Fruit fly (Drosophila melanogaster) whole organism, embryonic: ENCODE results near the gene CG15144.

ENCODE experiments used
- BtbVII ChIP-seq: fragments of 200-800 bp; sonication (Bioruptor generic); optimal IDR thresholded peaks from 3 replicates; lab custom pipeline; 2017; ENCODE audit warnings: missing biosample characterization, mild to moderate bottlenecking, missing genetic modification characterization
- CG10959 ChIP-seq: fragments of 200-800 bp; sonication (Bioruptor generic); IDR thresholded peaks from 2 replicates; pipeline ENCODE4 v1.3.6; 2022; ENCODE audit warnings: missing biosample characterization, missing genetic modification characterization
- CG10979 ChIP-seq: fragments of 200-800 bp; sonication (Bioruptor generic); optimal IDR thresholded peaks from 2 replicates; lab custom pipeline; 2018; ENCODE audit warnings: missing biosample characterization, mild to moderate bottlenecking, missing genetic modification characterization, moderate library complexity
- CG14441 ChIP-seq: fragments of 200-800 bp; sonication (Bioruptor generic); IDR thresholded peaks from 2 replicates; pipeline ENCODE4 v1.3.6; 2022; ENCODE audit warnings: missing biosample characterization, missing genetic modification characterization
- CG16863 ChIP-seq: fragments of 200-800 bp; sonication (Bioruptor generic); optimal IDR thresholded peaks from 3 replicates; lab custom pipeline; 2016; ENCODE audit warnings: missing biosample characterization, missing genetic modification characterization
- CG17186 ChIP-seq: fragments of 200-800 bp; sonication (Bioruptor generic); optimal IDR thresholded peaks from 3 replicates; lab custom pipeline; 2017; ENCODE audit warnings: missing biosample characterization, missing genetic modification reagents, missing genetic modification characterization
- CG18764 ChIP-seq: fragments of 200-800 bp; sonication (Bioruptor generic); optimal IDR thresholded peaks from 3 replicates; lab custom pipeline; 2016; ENCODE audit warnings: missing biosample characterization, missing genetic modification characterization
- CG2120 ChIP-seq: fragments of 200-800 bp; sonication (Bioruptor generic); optimal IDR thresholded peaks from 3 replicates; lab custom pipeline; 2016; ENCODE audit warnings: missing biosample characterization, missing genetic modification characterization
- CG32532 ChIP-seq: fragments of 200-800 bp; sonication (Bioruptor generic); IDR thresholded peaks from 2 replicates; pipeline ENCODE4 v1.3.6; 2022; ENCODE audit warnings: missing biosample characterization, missing genetic modification characterization
- CG4328 ChIP-seq: fragments of 200-800 bp; sonication (Bioruptor generic); optimal IDR thresholded peaks from 3 replicates; lab custom pipeline; 2017; ENCODE audit warnings: missing biosample characterization, missing genetic modification reagents, missing genetic modification characterization
- CG43689 ChIP-seq: fragments of 200-800 bp; sonication (Bioruptor generic); IDR thresholded peaks from 2 replicates; pipeline ENCODE4 v1.3.6; 2022; ENCODE audit warnings: missing biosample characterization, missing genetic modification characterization
- CG4820 ChIP-seq: fragments of 200-800 bp; sonication (Bioruptor generic); optimal IDR thresholded peaks from 3 replicates; lab custom pipeline; 2016; ENCODE audit warnings: missing biosample characterization, missing genetic modification characterization
- CG6683 ChIP-seq: fragments of 200-800 bp; sonication (Bioruptor generic); optimal IDR thresholded peaks from 2 replicates; lab custom pipeline; 2017; ENCODE audit warnings: missing biosample characterization, mild to moderate bottlenecking, missing genetic modification characterization, missing genetic modification reagents
- CG7839 ChIP-seq: fragments of 200-800 bp; sonication (Bioruptor generic); optimal IDR thresholded peaks from 3 replicates; lab custom pipeline; 2018; ENCODE audit warnings: missing biosample characterization, mild to moderate bottlenecking, missing genetic modification characterization, moderate library complexity
- CG8281 ChIP-seq: fragments of 200-800 bp; sonication (Bioruptor generic); optimal IDR thresholded peaks from 2 replicates; lab custom pipeline; 2018; ENCODE audit warnings: missing biosample characterization, mild to moderate bottlenecking, missing genetic modification characterization, moderate library complexity
- CTCF ChIP-seq: fragments of 200-800 bp; sonication (Bioruptor generic); optimal IDR thresholded peaks from 2 replicates; lab custom pipeline; 2017; ENCODE audit warnings: missing biosample characterization, mild to moderate bottlenecking, missing genetic modification characterization, moderate library complexity
- Elba2 ChIP-seq: fragments of 200-800 bp; sonication (Bioruptor generic); optimal IDR thresholded peaks from 3 replicates; lab custom pipeline; 2016; ENCODE audit warnings: missing biosample characterization, missing genetic modification characterization
- Fer2 ChIP-seq: fragments of 200-800 bp; sonication (Bioruptor generic); optimal IDR thresholded peaks from 2 replicates; lab custom pipeline; 2018; ENCODE audit warnings: missing biosample characterization, mild to moderate bottlenecking, missing genetic modification characterization, moderate library complexity
- Hand ChIP-seq: fragments of 200-800 bp; sonication (Bioruptor generic); optimal IDR thresholded peaks from 2 replicates; lab custom pipeline; 2017; ENCODE audit warnings: mild to moderate bottlenecking, missing biosample characterization, missing genetic modification reagents, missing genetic modification characterization
- MESR4 ChIP-seq: fragments of 200-800 bp; sonication (Bioruptor generic); optimal IDR thresholded peaks from 2 replicates; lab custom pipeline; 2018; ENCODE audit warnings: missing biosample characterization, mild to moderate bottlenecking, missing genetic modification characterization, moderate library complexity
- NC2α ChIP-seq: fragments of 200-800 bp; sonication (Bioruptor generic); optimal IDR thresholded peaks from 2 replicates; lab custom pipeline; 2016; ENCODE audit warnings: missing biosample characterization, missing genetic modification characterization
- Pdp1 ChIP-seq, 2 experiments: fragments of 200-800 bp; sonication (Bioruptor generic); optimal IDR thresholded peaks; 3 replicates each; lab custom pipeline; 2016; ENCODE audit warnings: missing biosample characterization in 2 of 2, missing genetic modification characterization in 2 of 2, mild to moderate bottlenecking in 1 of 2, moderate library complexity in 1 of 2
- Ravus ChIP-seq: fragments of 200-800 bp; sonication (Bioruptor generic); IDR thresholded peaks from 2 replicates; pipeline ENCODE4 v1.3.6; 2022; ENCODE audit warnings: missing biosample characterization, missing genetic modification characterization
- Sin3A ChIP-seq: fragments of >200 bp; optimal IDR thresholded peaks from 2 replicates; lab custom pipeline; 2018
- Taf1 ChIP-seq: fragments of 200-800 bp; sonication (Bioruptor generic); IDR thresholded peaks from 2 replicates; pipeline ENCODE4 v1.3.6; 2022; ENCODE audit warnings: missing biosample characterization, missing genetic modification characterization
- Usf ChIP-seq: fragments of 200-800 bp; sonication (Bioruptor generic); optimal IDR thresholded peaks from 2 replicates; lab custom pipeline; 2017; ENCODE audit warnings: missing genotype, missing biosample characterization, missing genetic modification characterization
- Vsx1 ChIP-seq: fragments of 200-800 bp; sonication (Bioruptor generic); optimal IDR thresholded peaks from 2 replicates; lab custom pipeline; 2017; ENCODE audit warnings: missing biosample characterization, mild to moderate bottlenecking, missing genetic modification characterization, missing genetic modification reagents
- al ChIP-seq: fragments of 200-800 bp; sonication (Bioruptor generic); IDR thresholded peaks from 2 replicates; pipeline ENCODE4 v1.3.6; 2022; ENCODE audit warnings: missing biosample characterization, missing genetic modification characterization
- aop ChIP-seq: fragments of 200-800 bp; sonication (Bioruptor generic); IDR thresholded peaks from 2 replicates; pipeline ENCODE4 v1.3.6; 2022; ENCODE audit warnings: missing biosample characterization, missing genetic modification characterization
- ci ChIP-seq: fragments of 200-800 bp; sonication (Bioruptor generic); IDR thresholded peaks from 3 replicates; pipeline ENCODE4 v1.3.6; 2022; ENCODE audit warnings: missing biosample characterization, missing genetic modification characterization
- crc ChIP-seq: fragments of 200-800 bp; sonication (Bioruptor generic); optimal IDR thresholded peaks from 2 replicates; lab custom pipeline; 2016; ENCODE audit warnings: missing biosample characterization, missing genetic modification characterization
- dysf ChIP-seq: fragments of 200-800 bp; sonication (Bioruptor generic); IDR thresholded peaks from 3 replicates; pipeline ENCODE4 v1.3.6; 2022; ENCODE audit warnings: missing biosample characterization, missing genetic modification characterization
- en ChIP-seq: fragments of 200-800 bp; sonication (Bioruptor generic); optimal IDR thresholded peaks from 2 replicates; lab custom pipeline; 2016; ENCODE audit warnings: missing biosample characterization, missing genetic modification characterization
- fd102C ChIP-seq: fragments of 200-800 bp; sonication (Bioruptor generic); optimal IDR thresholded peaks from 2 replicates; lab custom pipeline; 2018; ENCODE audit warnings: missing biosample characterization, mild to moderate bottlenecking, missing genetic modification characterization, moderate library complexity
- gro ChIP-seq: fragments of 200-800 bp; sonication (Bioruptor generic); optimal IDR thresholded peaks from 2 replicates; lab custom pipeline; 2016; ENCODE audit warnings: missing biosample characterization, missing genetic modification characterization
- gt ChIP-seq: fragments of 200-800 bp; sonication (Bioruptor generic); IDR thresholded peaks from 2 replicates; pipeline ENCODE4 v1.3.6; 2022; ENCODE audit warnings: missing biosample characterization, missing genetic modification characterization
- ind ChIP-seq: fragments of 200-800 bp; sonication (Bioruptor generic); optimal IDR thresholded peaks from 3 replicates; lab custom pipeline; 2016; ENCODE audit warnings: missing biosample characterization, missing genetic modification characterization
- nom ChIP-seq: fragments of 200-800 bp; sonication (Bioruptor generic); optimal IDR thresholded peaks from 2 replicates; lab custom pipeline; 2017; ENCODE audit warnings: missing biosample characterization, missing genetic modification characterization, mild to moderate bottlenecking, moderate library complexity, missing genetic modification reagents
- odd ChIP-seq: fragments of 200-800 bp; sonication (Bioruptor generic); optimal IDR thresholded peaks from 2 replicates; lab custom pipeline; 2017; ENCODE audit warnings: missing biosample characterization, mild to moderate bottlenecking, missing genetic modification characterization
- org-1 ChIP-seq: fragments of 200-800 bp; sonication (Bioruptor generic); optimal IDR thresholded peaks from 2 replicates; lab custom pipeline; 2017; ENCODE audit warnings: missing biosample characterization, missing genetic modification characterization
- pb ChIP-seq: fragments of 200-800 bp; sonication (Bioruptor generic); optimal IDR thresholded peaks from 3 replicates; lab custom pipeline; 2016; ENCODE audit warnings: missing biosample characterization, missing genetic modification characterization
- phol ChIP-seq: fragments of 200-800 bp; sonication (Bioruptor generic); optimal IDR thresholded peaks from 3 replicates; lab custom pipeline; 2018; ENCODE audit warnings: missing biosample characterization, mild to moderate bottlenecking, missing genetic modification characterization, moderate library complexity
- pum ChIP-seq: fragments of 200-800 bp; sonication (Bioruptor generic); optimal IDR thresholded peaks from 2 replicates; lab custom pipeline; 2016; ENCODE audit warnings: missing biosample characterization, missing genetic modification characterization
- repo ChIP-seq: fragments of 200-800 bp; sonication (Bioruptor generic); optimal IDR thresholded peaks from 2 replicates; lab custom pipeline; 2016; ENCODE audit warnings: missing biosample characterization, missing genetic modification characterization
- ro ChIP-seq: fragments of 200-800 bp; sonication (Bioruptor generic); IDR thresholded peaks from 2 replicates; pipeline ENCODE4 v1.3.6; 2022; ENCODE audit warnings: missing biosample characterization, missing genetic modification characterization
- sens ChIP-seq: fragments of 200-800 bp; sonication (Bioruptor generic); peaks from one replicate; lab custom pipeline; 2016; ENCODE audit warnings: missing biosample characterization, missing genetic modification characterization
- sim ChIP-seq: fragments of 200-800 bp; sonication (Bioruptor generic); IDR thresholded peaks from 2 replicates; pipeline ENCODE4 v1.3.6; 2022; ENCODE audit warnings: missing biosample characterization, missing genetic modification characterization
- slou ChIP-seq: fragments of 200-800 bp; sonication (Bioruptor generic); optimal IDR thresholded peaks from 3 replicates; lab custom pipeline; 2016; ENCODE audit warnings: missing biosample characterization, missing genetic modification characterization
- sr ChIP-seq: fragments of 200-800 bp; sonication (Bioruptor generic); IDR thresholded peaks from 3 replicates; pipeline ENCODE4 v1.3.6; 2022; ENCODE audit warnings: missing biosample characterization, missing genetic modification characterization
- ssp ChIP-seq: fragments of 200-800 bp; sonication (Bioruptor generic); IDR thresholded peaks from 2 replicates; pipeline ENCODE4 v1.3.6; 2022; ENCODE audit warnings: missing biosample characterization, missing genetic modification characterization
- twi ChIP-seq: fragments of 200-800 bp; optimal IDR thresholded peaks from 2 replicates; lab custom pipeline; 2019; ENCODE audit warnings: missing biosample characterization, mild to moderate bottlenecking, missing genetic modification characterization, moderate library complexity
- usp ChIP-seq: fragments of >200 bp; optimal IDR thresholded peaks from 2 replicates; lab custom pipeline; 2017; ENCODE audit warnings: missing biosample characterization, missing genetic modification characterization
- zfh1 ChIP-seq: fragments of 200-800 bp; sonication (Bioruptor generic); IDR thresholded peaks from 3 replicates; pipeline ENCODE4 v1.3.6; 2022; ENCODE audit warnings: missing biosample characterization, missing genetic modification characterization

CG15144 gene

DNA sequence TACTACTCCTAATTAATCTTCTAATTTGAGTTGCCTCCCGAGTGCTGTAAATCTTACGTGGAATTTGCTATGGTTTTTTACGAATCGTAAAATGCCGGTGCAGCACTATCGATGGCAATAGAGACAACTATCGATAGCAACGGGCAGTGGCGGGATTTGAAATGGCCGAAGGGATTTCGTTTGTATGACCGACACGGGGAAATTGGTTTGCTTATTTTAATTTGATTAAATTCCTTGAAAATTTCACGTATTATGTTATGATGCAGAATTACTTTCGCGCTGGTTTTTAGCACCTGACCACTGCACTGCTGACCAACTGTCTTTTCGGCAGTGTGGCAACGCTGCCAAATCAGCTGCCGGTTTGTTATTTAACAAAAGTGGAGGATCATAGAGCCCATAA is 44.7 kb downstream of the CG15144 start, which contains the start of the genes GCS2beta and CG5131 (continued):
- peak; percentile 95 for TF ChIP-seq CG16863
- peak; percentile 71 for TF ChIP-seq CG4328 (GFP tag; lab: Kevin White, UChicago)
- TF ChIP-seq odd, result peak; percentile 63
- TF ChIP-seq Fer2 (tag; lab: Kevin White, UChicago), result peak; percentile 85
- peak; percentile 75 for TF ChIP-seq Ravus (GFP tag; lab: Robert Waterston, UW)
- peak; percentile 60 for TF ChIP-seq MESR4
- peak; percentile 99 for TF ChIP-seq sens (GFP tag; lab: Kevin White, UChicago)
- peak; percentile 95 for TF ChIP-seq ci (GFP tag; lab: Robert Waterston, UW)
- peak; percentile 81 for TF ChIP-seq Usf (GFP tag; lab: Kevin White, UChicago)
- TF ChIP-seq CG2120 (GFP tag; lab: Kevin White, UChicago), result peak; percentile 98
- TF ChIP-seq nom (GFP tag; lab: Kevin White, UChicago), result no peak
- TF ChIP-seq ind (GFP tag; lab: Kevin White, UChicago), result peak; percentile 97
- peak; percentile 92 for TF ChIP-seq crc (GFP tag; lab: Kevin White, UChicago)
- peak; percentile 78 for TF ChIP-seq org-1 (GFP tag; lab: Kevin White, UChicago)
- TF ChIP-seq ro (GFP tag; lab: Robert Waterston, UW), result peak; percentile 75
- peak; percentile 86 for TF ChIP-seq ssp (GFP tag; lab: Robert Waterston, UW)
- peak; percentile 83 for TF ChIP-seq en (GFP tag; lab: Kevin White, UChicago)
- peak; percentile 97 for TF ChIP-seq CG32532 (GFP tag; lab: Robert Waterston, UW)
- TF ChIP-seq Taf1, result peak; percentile 93
- peak; percentile 98 for TF ChIP-seq Sin3A (lab: Kevin White, UChicago)
- peak; percentile 78 for TF ChIP-seq CG6683 (GFP tag; lab: Kevin White, UChicago)
- peak; percentile 94 for TF ChIP-seq al (GFP tag; lab: Robert Waterston, UW)
- peak; percentile 95 for TF ChIP-seq CG14441 (GFP tag; lab: Robert Waterston, UW)
- peak; percentile 78 for TF ChIP-seq CG10979
- peak; percentile 89 for TF ChIP-seq repo (GFP tag; lab: Kevin White, UChicago)
- TF ChIP-seq CG17186 (GFP tag; lab: Kevin White, UChicago), result peak; percentile 90
- TF ChIP-seq zfh1 (GFP tag; lab: Robert Waterston, UW), result peak; percentile 96
- TF ChIP-seq sr (GFP tag; lab: Robert Waterston, UW), result peak; percentile 38; the same call in 1 of the 3 replicates
- TF ChIP-seq CG10959, result peak; percentile 67
- peak; percentile 91 for TF ChIP-seq CG18764
- peak; percentile 89 for TF ChIP-seq CG7839
- peak; percentile 88 for TF ChIP-seq NC2α (GFP tag; lab: Kevin White, UChicago)
- TF ChIP-seq gro (GFP tag; lab: Kevin White, UChicago), result peak; percentile 97
- TF ChIP-seq CG43689 (GFP tag; lab: Robert Waterston, UW), result peak; percentile 72
- peak; percentile 96 for TF ChIP-seq dysf (GFP tag; lab: Robert Waterston, UW)
- peak; percentile 25 for TF ChIP-seq Hand
- TF ChIP-seq slou, result peak; percentile 96
- no peak for TF ChIP-seq fd102C (GFP tag; lab: Kevin White, UChicago)
- peak; percentile 97 for TF ChIP-seq pum
- peak; percentile 50 for TF ChIP-seq CTCF
- TF ChIP-seq Elba2 (GFP tag; lab: Kevin White, UChicago), result peak; percentile 72
- TF ChIP-seq Pdp1 (GFP tag; optimal IDR thresholded peaks at IDR 0.05; lab: Kevin White, UChicago), result peak; percentile 97 to 98
- no peak for TF ChIP-seq usp (GFP tag; lab: Kevin White, UChicago)
- peak; percentile 65; the same call in 1 of the 2 replicates for TF ChIP-seq aop
- TF ChIP-seq sim (GFP tag; lab: Robert Waterston, UW), result peak; percentile 73
- peak; percentile 57 for TF ChIP-seq CG8281
- TF ChIP-seq BtbVII (GFP tag; lab: Kevin White, UChicago), result peak; percentile 73
- peak; percentile 79 for TF ChIP-seq twi (tag; lab: Kevin White, UChicago)
- peak; percentile 92 for TF ChIP-seq CG4820 (GFP tag; lab: Kevin White, UChicago)
- TF ChIP-seq pb (GFP tag; lab: Kevin White, UChicago), result peak; percentile 89
- TF ChIP-seq phol, result peak; percentile 95
- TF ChIP-seq Vsx1, result peak; percentile 33
- peak; percentile 75 for TF ChIP-seq gt (GFP tag; lab: Robert Waterston, UW)
